Worm (Caenorhabditis elegans) whole organism, L1 larva: Measurements from ENCODE around the gene dos-2.

Experiments used
- C04F5.9 ChIP-seq: sonication (generic microtip); optimal IDR thresholded peaks from 2 replicates; lab custom pipeline; 2016; ENCODE audit warnings: missing genetic modification characterization, missing compliant biosample characterization
- F16B12.6 ChIP-seq: fragments of 150-350 bp; optimal IDR thresholded peaks from 2 replicates; lab custom pipeline; 2014; ENCODE audit warnings: missing biosample characterization, missing genetic modification characterization
- blmp-1 ChIP-seq: fragments of 150-350 bp; optimal IDR thresholded peaks from 2 replicates; lab custom pipeline; 2014; ENCODE audit warnings: missing biosample characterization, missing genetic modification characterization
- ceh-88 ChIP-seq: fragments of 200-800 bp; sonication (Bioruptor generic); IDR thresholded peaks from 2 replicates; pipeline ENCODE4 v1.3.6; 2022; ENCODE audit warnings: missing genetic modification characterization, missing compliant biosample characterization
- ces-1 ChIP-seq: fragments of 150-350 bp; optimal IDR thresholded peaks from 2 replicates; lab custom pipeline; 2014; ENCODE audit warnings: missing biosample characterization, missing genetic modification reagents, missing genetic modification characterization
- egl-13 ChIP-seq: sonication (generic microtip); optimal IDR thresholded peaks from 2 replicates; lab custom pipeline; 2016; ENCODE audit warnings: missing genotype, missing genetic modification reagents, missing genetic modification characterization, missing compliant biosample characterization
- elt-2 ChIP-seq: sonication (generic microtip); optimal IDR thresholded peaks from 2 replicates; lab custom pipeline; 2016; ENCODE audit warnings: missing genetic modification characterization, mild to moderate bottlenecking, inconsistent platforms, missing compliant biosample characterization, missing genetic modification reagents
- elt-3 ChIP-seq, 6 experiments: fragments of 150-350 bp in 1 of 6; sonication (generic microtip); optimal IDR thresholded peaks; 2 replicates each; lab custom pipeline; 2017 to 2018; ENCODE audit warnings: missing biosample characterization in 6 of 6, missing genetic modification characterization in 6 of 6, inconsistent platforms in 1 of 6
- ets-5 ChIP-seq: fragments of 200-800 bp; sonication (Bioruptor generic); IDR thresholded peaks from 2 replicates; pipeline ENCODE4 v1.3.6; 2022; ENCODE audit warnings: missing genetic modification characterization, missing compliant biosample characterization
- fkh-4 ChIP-seq: sonication (generic microtip); optimal IDR thresholded peaks from 2 replicates; lab custom pipeline; 2016; ENCODE audit warnings: missing compliant biosample characterization, missing genetic modification characterization, borderline replicate concordance
- grh-1 ChIP-seq: fragments of 200-800 bp; sonication (Bioruptor generic); IDR thresholded peaks from 2 replicates; pipeline ENCODE4 v1.3.6; 2022; ENCODE audit warnings: missing genetic modification reagents, missing genetic modification characterization, missing compliant biosample characterization
- hpl-2 ChIP-seq: fragments of 150-350 bp; optimal IDR thresholded peaks from 2 replicates; lab custom pipeline; 2014; ENCODE audit warnings: missing biosample characterization, missing genetic modification reagents, missing genetic modification characterization
- jun-1 ChIP-seq: fragments of 150-350 bp; optimal IDR thresholded peaks from 2 replicates; lab custom pipeline; 2014; ENCODE audit warnings: missing biosample characterization, missing genetic modification reagents, missing genetic modification characterization
- lin-14 ChIP-seq: fragments of 200-800 bp; sonication (Bioruptor generic); optimal IDR thresholded peaks from 2 replicates; lab custom pipeline; 2018; ENCODE audit warnings: mild to moderate bottlenecking, missing genetic modification characterization, moderate library complexity, missing compliant biosample characterization
- lsy-2 ChIP-seq, 2 experiments: fragments of 150-350 bp; optimal IDR thresholded peaks; 2 replicates each; lab custom pipeline; 2014; ENCODE audit warnings: missing biosample characterization in 2 of 2, missing genetic modification characterization in 2 of 2
- mdl-1 ChIP-seq, 2 experiments: fragments of 150-350 bp; optimal IDR thresholded peaks; 2 replicates each; lab custom pipeline; 2014 to 2017; ENCODE audit warnings: missing biosample characterization in 2 of 2, missing genetic modification characterization in 2 of 2, inconsistent platforms in 1 of 2
- mef-2 ChIP-seq: fragments of 150-350 bp; optimal IDR thresholded peaks from 2 replicates; lab custom pipeline; 2014; ENCODE audit warnings: missing biosample characterization, missing genetic modification characterization
- nhr-237 ChIP-seq: fragments of 150-350 bp; optimal IDR thresholded peaks from 2 replicates; lab custom pipeline; 2014; ENCODE audit warnings: missing biosample characterization, missing genetic modification characterization
- nhr-77 ChIP-seq: fragments of 150-350 bp; optimal IDR thresholded peaks from 2 replicates; lab custom pipeline; 2014; ENCODE audit warnings: missing biosample characterization, missing genetic modification characterization
- nhr-84 ChIP-seq: sonication (generic microtip); optimal IDR thresholded peaks from 2 replicates; lab custom pipeline; 2017; ENCODE audit warnings: missing biosample characterization, missing genetic modification characterization
- nhr-85 ChIP-seq: sonication (generic microtip); peaks from one replicate; lab custom pipeline; 2016; ENCODE audit warnings: missing genetic modification characterization, inconsistent platforms, missing compliant biosample characterization
- nhr-90 ChIP-seq: sonication (generic microtip); optimal IDR thresholded peaks from 2 replicates; lab custom pipeline; 2016; ENCODE audit warnings: mild to moderate bottlenecking, missing genetic modification characterization, missing compliant biosample characterization; ENCODE audit not compliant: poor library complexity
- pqm-1 ChIP-seq: sonication (generic microtip); optimal IDR thresholded peaks from 3 replicates; lab custom pipeline; 2017; ENCODE audit warnings: missing biosample characterization, missing genetic modification characterization
- skn-1 ChIP-seq: fragments of 150-350 bp; optimal IDR thresholded peaks from 2 replicates; lab custom pipeline; 2014; ENCODE audit warnings: missing biosample characterization, missing genetic modification characterization
- snu-23 ChIP-seq: sonication (generic microtip); optimal IDR thresholded peaks from 2 replicates; lab custom pipeline; 2016; ENCODE audit warnings: missing genetic modification characterization, missing compliant biosample characterization
- tbx-2 ChIP-seq: sonication (generic microtip); optimal IDR thresholded peaks from 2 replicates; lab custom pipeline; 2016; ENCODE audit warnings: missing genetic modification characterization, missing compliant biosample characterization
- unc-130 ChIP-seq: fragments of 150-350 bp; optimal IDR thresholded peaks from 2 replicates; lab custom pipeline; 2017; ENCODE audit warnings: missing biosample characterization, missing genetic modification characterization, inconsistent platforms
- unc-30 ChIP-seq: sonication (generic microtip); optimal IDR thresholded peaks from 2 replicates; lab custom pipeline; 2017; ENCODE audit warnings: missing biosample characterization, missing genetic modification characterization

The dos-2 gene

DNA sequence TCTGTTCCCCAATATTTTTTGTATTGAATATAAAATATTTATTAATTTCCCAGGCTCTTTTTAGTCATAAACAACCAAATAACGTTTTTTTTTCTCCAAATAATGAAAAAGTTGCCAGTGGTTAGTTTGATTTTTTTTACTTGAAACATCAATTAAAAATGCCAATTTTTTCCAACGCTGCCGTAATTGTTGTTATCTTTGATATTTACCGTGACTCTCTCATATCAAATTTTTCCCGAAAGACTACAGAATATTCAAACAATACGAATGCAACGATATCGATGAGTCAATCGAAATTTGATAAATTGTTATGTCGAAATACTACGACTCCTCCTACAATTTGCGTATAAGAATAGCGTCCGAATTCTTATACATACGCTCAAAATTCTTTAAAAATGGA lies 10.9 kb downstream of the dos-2 start, which contains the start of gene K10G6.5:
Gene K10G6.5, plus strand, starts transcription at position 345 of the 400 bp plus-strand sequence.
- TF ChIP-seq elt-2 (tag; lab: Kevin White, UChicago) (peak; percentile 51), unc-130 (tag; lab: Kevin White, UChicago) (no peak)

DNA sequence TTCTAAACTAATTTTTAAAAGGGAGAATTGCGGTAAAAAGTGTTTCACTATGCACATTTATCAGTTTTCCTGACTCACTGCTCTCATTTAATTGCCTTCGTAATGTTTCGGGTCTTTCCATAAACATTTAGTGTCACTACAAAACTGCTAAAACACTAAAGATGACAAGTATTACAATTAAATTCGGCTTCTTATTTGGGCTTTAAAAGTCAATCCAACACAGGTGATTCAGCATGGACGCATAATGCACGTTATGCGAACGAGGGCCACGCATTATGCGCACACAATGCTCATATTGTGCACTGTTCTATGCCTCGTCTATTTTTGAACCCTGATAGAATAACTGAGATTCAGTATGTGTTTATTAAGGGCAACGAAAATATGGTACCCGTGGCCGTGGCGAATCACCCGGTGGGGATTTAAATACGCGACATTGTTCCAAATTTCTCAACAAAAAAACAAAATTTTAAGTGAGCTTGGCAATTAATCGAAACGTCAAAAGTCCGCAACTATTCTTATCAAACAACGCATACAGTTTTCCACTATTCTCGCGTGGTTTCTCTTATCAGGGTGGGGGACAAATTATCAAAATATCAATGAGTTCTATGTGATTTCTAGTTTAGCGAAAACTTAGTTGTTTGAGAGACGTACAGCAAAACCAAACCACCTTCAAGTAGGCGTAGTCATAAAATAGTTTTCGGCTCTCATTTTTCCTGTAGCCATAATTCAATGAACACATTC lies 13.8 kb downstream of the dos-2 start, which contains the start of gene Y14H12A.2:
Gene Y14H12A.2, minus strand, starts transcription at position 51 of the 741 bp plus-strand sequence.
- TF ChIP-seq snu-23 (GFP tag; lab: Kevin White, UChicago) (no peak), nhr-90 (tag; lab: Kevin White, UChicago) (no peak), ces-1 (GFP tag; lab: Kevin White, UChicago) (no peak), elt-3 (tag; optimal IDR thresholded peaks at IDR 0.05; lab: Kevin White, UChicago) (no peak), ceh-88 (GFP tag; lab: Robert Waterston, UW) (no peak), egl-13 (no peak), lsy-2 (tag; optimal IDR thresholded peaks at IDR 0.05; lab: Kevin White, UChicago) (no peak), elt-2 (tag; lab: Kevin White, UChicago) (peak; percentile 88)

DNA sequence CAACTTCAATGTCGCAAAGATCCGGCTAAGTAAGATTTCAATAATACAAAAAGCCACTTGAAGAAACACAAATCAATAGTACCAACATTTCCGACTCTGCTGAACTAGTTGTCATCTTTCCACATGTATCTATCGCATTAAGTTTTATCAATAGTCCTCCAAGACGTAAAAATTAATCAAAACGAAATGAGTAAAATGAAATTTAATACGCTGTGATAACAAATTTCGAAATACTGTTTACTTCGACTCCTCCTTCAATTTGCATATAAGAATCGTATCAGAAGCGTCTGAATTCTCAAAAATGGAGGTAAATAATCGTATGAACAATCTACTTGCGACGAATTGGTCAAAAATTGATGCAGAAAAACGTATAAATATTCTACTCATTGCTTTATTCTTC lies 14.7 kb downstream of the dos-2 start:
- TF ChIP-seq elt-2 (tag; lab: Kevin White, UChicago): peak; percentile 87
- TF ChIP-seq egl-13: no peak
- TF ChIP-seq hpl-2 (GFP tag; lab: Kevin White, UChicago): no peak
- TF ChIP-seq nhr-77: no peak
- TF ChIP-seq F16B12.6 (tag; lab: Kevin White, UChicago): no peak
- TF ChIP-seq unc-30 (tag; lab: Kevin White, UChicago): no peak
- no peak for TF ChIP-seq mdl-1 (tag; optimal IDR thresholded peaks at IDR 0.05; lab: Kevin White, UChicago)
- no peak for TF ChIP-seq ets-5

DNA sequence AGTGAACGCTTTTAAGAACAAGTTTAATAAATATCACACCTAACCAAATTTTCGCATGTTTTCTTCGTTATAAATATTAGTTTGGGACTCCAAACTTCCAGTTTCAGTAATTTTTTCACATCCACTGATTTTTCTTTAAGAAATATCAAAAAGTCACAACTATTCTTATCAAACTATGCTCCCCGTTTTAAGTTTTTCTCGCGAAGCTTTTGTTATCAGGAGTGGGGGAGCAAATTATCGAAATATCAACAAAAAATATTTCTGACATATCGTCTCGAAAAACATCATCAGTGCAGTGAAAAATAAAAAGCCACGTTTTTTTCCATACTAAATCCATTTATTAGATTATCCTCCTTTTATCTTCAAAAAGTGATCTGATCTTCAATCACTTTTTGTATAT lies 16.0 kb downstream of the dos-2 start:
- peak; percentile 80 for TF ChIP-seq elt-2 (tag; lab: Kevin White, UChicago)
- TF ChIP-seq nhr-84 (tag; lab: Kevin White, UChicago): no peak

DNA sequence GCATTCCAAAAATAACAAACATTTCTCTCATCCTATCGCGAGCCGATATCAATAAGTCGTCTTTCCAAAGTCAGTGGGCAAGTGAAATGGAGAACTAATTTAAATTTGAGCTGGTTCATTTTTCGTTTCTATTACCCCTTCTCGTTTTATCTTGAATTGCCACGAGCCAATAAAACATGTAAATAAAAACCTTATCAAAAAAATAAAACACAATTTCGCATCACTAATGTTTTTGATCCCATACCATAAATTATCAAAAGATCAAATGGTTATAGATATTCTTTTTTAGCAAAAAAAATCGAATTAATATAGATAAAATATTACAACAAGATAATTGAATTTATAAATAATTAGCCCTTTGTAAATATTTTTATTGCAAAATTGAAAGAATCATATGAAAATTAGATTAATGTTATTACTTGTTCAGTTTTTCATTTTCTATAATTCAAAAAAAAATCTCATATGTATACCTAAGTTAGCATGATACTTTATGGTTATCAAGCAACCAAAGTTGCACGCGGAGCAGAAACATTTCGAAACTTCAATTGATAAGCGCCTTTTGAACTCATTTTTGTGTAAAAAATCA lies 16.7 kb downstream of the dos-2 start, which contains the start of gene Y14H12A.1:
Gene Y14H12A.1, plus strand, starts transcription at position 536 of the 586 bp plus-strand sequence.
- peak; percentile 69 for TF ChIP-seq elt-2 (tag; lab: Kevin White, UChicago)
- TF ChIP-seq blmp-1 (tag; lab: Kevin White, UChicago): no peak

DNA sequence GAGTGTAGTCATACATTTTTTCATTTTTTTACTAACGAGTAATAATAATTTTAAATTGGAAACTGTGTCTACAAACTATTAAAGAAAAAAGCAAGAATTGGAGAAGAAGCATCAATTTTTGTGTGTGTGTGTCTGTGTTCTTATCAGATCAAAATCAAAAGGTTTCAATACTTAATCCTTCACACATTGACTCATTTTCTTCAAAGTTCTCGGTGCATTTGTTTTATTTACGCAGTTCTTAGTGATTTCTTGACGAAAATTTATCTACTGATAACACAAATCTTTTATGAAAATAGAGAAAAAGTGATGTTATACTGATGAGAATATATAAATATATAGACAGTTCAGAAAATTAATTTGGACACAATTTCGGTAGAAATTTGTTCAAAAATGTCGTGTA lies 20.0 kb downstream of the dos-2 start, which contains the start of gene clc-22:
Gene clc-22, minus strand, starts transcription at position 71 of the 400 bp plus-strand sequence.
- TF ChIP-seq C04F5.9 (tag; lab: Kevin White, UChicago): no peak
- TF ChIP-seq nhr-237 (tag; lab: Kevin White, UChicago): no peak
- TF ChIP-seq ces-1 (GFP tag; lab: Kevin White, UChicago): no peak
- TF ChIP-seq mef-2 (tag; lab: Kevin White, UChicago): no peak
- peak; percentile 52 for TF ChIP-seq elt-2 (tag; lab: Kevin White, UChicago)
- TF ChIP-seq jun-1: no peak
- TF ChIP-seq, all 84 proteins: peak for 1

DNA sequence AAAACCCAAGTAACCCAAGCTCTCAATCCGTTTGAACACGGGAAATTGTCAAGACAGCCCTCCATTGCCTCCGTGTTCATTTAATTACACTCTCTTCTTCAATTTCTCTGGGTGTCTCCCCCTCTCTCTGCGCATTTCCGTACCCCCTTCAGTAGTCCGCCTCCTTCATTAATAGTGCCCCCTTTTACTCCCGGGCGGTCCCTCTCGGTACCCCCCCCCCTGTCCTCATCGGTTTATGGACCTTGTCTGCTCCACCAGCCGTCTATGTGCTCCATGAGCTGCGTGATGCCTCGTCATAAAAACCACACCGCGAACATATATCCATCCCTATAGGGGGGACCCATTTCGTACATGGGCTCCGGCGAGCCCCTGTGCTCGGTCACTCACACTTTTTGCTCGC lies 23.5 kb downstream of the dos-2 start:
- TF ChIP-seq lin-14 (GFP tag; lab: Kevin White, UChicago) (peak; percentile 9), pqm-1 (no peak)

DNA sequence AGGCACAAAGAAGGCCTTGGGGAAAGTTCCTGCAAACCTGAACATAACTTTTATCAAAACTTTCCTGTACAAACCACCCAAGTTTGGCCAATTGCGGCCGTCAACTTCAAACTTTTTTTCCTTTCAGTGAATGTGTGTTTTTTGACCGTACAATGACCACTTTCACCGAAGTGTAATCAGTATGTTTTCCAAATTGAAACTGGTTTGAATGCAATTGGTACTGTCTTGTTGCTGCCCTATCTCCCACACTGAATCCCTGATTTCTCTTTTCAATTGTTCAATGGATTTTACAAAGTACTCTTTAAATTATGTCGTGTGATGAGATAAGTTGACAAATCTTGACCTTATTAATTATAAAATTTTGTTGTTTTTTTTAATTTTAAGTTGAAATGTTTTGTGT lies 24.4 kb downstream of the dos-2 start:
- no peak for TF ChIP-seq ces-1 (GFP tag; lab: Kevin White, UChicago)
- peak in 1 of 6 experiments; percentile 59 for TF ChIP-seq elt-3 (tag; optimal IDR thresholded peaks at IDR 0.05; lab: Kevin White, UChicago)
- TF ChIP-seq nhr-85 (tag; lab: Kevin White, UChicago): peak; percentile 61
- no peak for TF ChIP-seq skn-1 (tag; lab: Kevin White, UChicago)
- TF ChIP-seq grh-1 (GFP tag; lab: Robert Waterston, UW): 0 out of 2 replicates have a peak, but pooled peaks have one; percentile 28
- peak; percentile 79 for TF ChIP-seq blmp-1 (tag; lab: Kevin White, UChicago)
- TF ChIP-seq tbx-2: no peak
- TF ChIP-seq fkh-4: no peak
